Worm (Caenorhabditis elegans) whole organism, mixed stage, embryonic: ENCODE measurements around the gene F44G4.3.

Experiments
- M03D4.4 ChIP-seq: sonication (generic microtip); optimal IDR thresholded peaks from 2 replicates; lab custom pipeline; 2017; ENCODE audit warnings: mild to moderate bottlenecking, missing genetic modification characterization, missing compliant biosample characterization
- bed-3 ChIP-seq: fragments of 200-800 bp; sonication (Bioruptor generic); optimal IDR thresholded peaks from 3 replicates; lab custom pipeline; 2018; ENCODE audit warnings: mild to moderate bottlenecking, missing genetic modification characterization, moderate library complexity, missing compliant biosample characterization
- ceh-39 ChIP-seq: fragments of 150-350 bp; optimal IDR thresholded peaks from 2 replicates; lab custom pipeline; 2014; ENCODE audit warnings: missing biosample characterization, missing genetic modification characterization
- ceh-43 ChIP-seq: fragments of 200-800 bp; sonication (Bioruptor generic); optimal IDR thresholded peaks from 2 replicates; lab custom pipeline; 2018; ENCODE audit warnings: mild to moderate bottlenecking, missing genetic modification characterization, moderate library complexity, missing compliant biosample characterization
- ceh-83 ChIP-seq: fragments of 200-800 bp; sonication (Bioruptor generic); optimal IDR thresholded peaks from 2 replicates; lab custom pipeline; 2018; ENCODE audit warnings: mild to moderate bottlenecking, missing genetic modification characterization, missing compliant biosample characterization
- ces-1 ChIP-seq: fragments of 150-350 bp; optimal IDR thresholded peaks from 2 replicates; lab custom pipeline; 2014; ENCODE audit warnings: missing biosample characterization, missing genetic modification reagents, missing genetic modification characterization
- cnd-1 ChIP-seq: fragments of 200-800 bp; sonication (Bioruptor generic); optimal IDR thresholded peaks from 2 replicates; lab custom pipeline; 2018; ENCODE audit warnings: mild to moderate bottlenecking, missing genetic modification characterization, missing compliant biosample characterization
- drap-1 ChIP-seq: fragments of 200-800 bp; sonication (Bioruptor generic); optimal IDR thresholded peaks from 3 replicates; lab custom pipeline; 2018; ENCODE audit warnings: mild to moderate bottlenecking, missing genetic modification characterization, missing compliant biosample characterization
- elt-1 ChIP-seq: sonication (generic microtip); optimal IDR thresholded peaks from 2 replicates; lab custom pipeline; 2017; ENCODE audit warnings: missing genetic modification characterization, mild to moderate bottlenecking, missing compliant biosample characterization, antibody characterized with exemption, moderate library complexity, borderline replicate concordance; ENCODE audit not compliant: insufficient read depth
- elt-3 ChIP-seq: fragments of 150-350 bp; optimal IDR thresholded peaks from 2 replicates; lab custom pipeline; 2014; ENCODE audit warnings: missing biosample characterization, missing genetic modification characterization
- ham-2 ChIP-seq: fragments of 200-800 bp; sonication (Bioruptor generic); optimal IDR thresholded peaks from 2 replicates; lab custom pipeline; 2018; ENCODE audit warnings: mild to moderate bottlenecking, missing genetic modification characterization, missing compliant biosample characterization
- hlh-1 ChIP-seq: fragments of 150-350 bp; optimal IDR thresholded peaks from 2 replicates; lab custom pipeline; 2014; ENCODE audit warnings: missing biosample characterization, missing genetic modification reagents, missing genetic modification characterization
- lin-13 ChIP-seq: fragments of 150-350 bp; optimal IDR thresholded peaks from 2 replicates; lab custom pipeline; 2014; ENCODE audit warnings: missing biosample characterization, missing genetic modification characterization
- lin-32 ChIP-seq: fragments of 200-800 bp; sonication (Bioruptor generic); optimal IDR thresholded peaks from 2 replicates; lab custom pipeline; 2018; ENCODE audit warnings: mild to moderate bottlenecking, missing genetic modification characterization, missing compliant biosample characterization
- lsy-2 ChIP-seq: fragments of 150-350 bp; optimal IDR thresholded peaks from 2 replicates; lab custom pipeline; 2014; ENCODE audit warnings: missing biosample characterization, missing genetic modification characterization
- mab-5 ChIP-seq: fragments of 150-350 bp; optimal IDR thresholded peaks from 2 replicates; lab custom pipeline; 2014; ENCODE audit warnings: missing biosample characterization, missing genetic modification characterization
- mep-1 ChIP-seq: fragments of 150-350 bp; optimal IDR thresholded peaks from 2 replicates; lab custom pipeline; 2017; ENCODE audit warnings: missing biosample characterization, missing genetic modification reagents, missing genetic modification characterization, inconsistent platforms
- mls-2 ChIP-seq: sonication (generic microtip); optimal IDR thresholded peaks from 2 replicates; lab custom pipeline; 2016; ENCODE audit warnings: mild to moderate bottlenecking, missing genetic modification characterization, moderate library complexity, missing compliant biosample characterization
- nhr-12 ChIP-seq: fragments of 150-350 bp; optimal IDR thresholded peaks from 2 replicates; lab custom pipeline; 2014; ENCODE audit warnings: missing biosample characterization, missing genetic modification characterization
- nhr-2 ChIP-seq: fragments of 150-350 bp; optimal IDR thresholded peaks from 2 replicates; lab custom pipeline; 2014; ENCODE audit warnings: missing biosample characterization, missing genetic modification characterization
- nhr-237 ChIP-seq: fragments of 150-350 bp; optimal IDR thresholded peaks from 2 replicates; lab custom pipeline; 2014; ENCODE audit warnings: missing biosample characterization, missing genetic modification characterization
- nhr-28 ChIP-seq: fragments of 150-350 bp; optimal IDR thresholded peaks from 2 replicates; lab custom pipeline; 2014; ENCODE audit warnings: missing biosample characterization, missing genetic modification characterization
- nhr-76 ChIP-seq: sonication (generic microtip); optimal IDR thresholded peaks from 2 replicates; lab custom pipeline; 2017; ENCODE audit warnings: missing biosample characterization, missing genetic modification characterization
- sem-2 ChIP-seq: fragments of 200-800 bp; sonication (Bioruptor generic); optimal IDR thresholded peaks from 2 replicates; lab custom pipeline; 2018; ENCODE audit warnings: mild to moderate bottlenecking, missing genetic modification characterization, missing compliant biosample characterization
- snpc-4 ChIP-seq: fragments of 150-350 bp; optimal IDR thresholded peaks from 2 replicates; lab custom pipeline; 2014; ENCODE audit warnings: missing biosample characterization, missing genetic modification characterization
- sptf-1 ChIP-seq: sonication (generic microtip); optimal IDR thresholded peaks from 2 replicates; lab custom pipeline; 2017; ENCODE audit warnings: mild to moderate bottlenecking, missing genetic modification characterization, moderate library complexity, missing compliant biosample characterization
- tbx-8 ChIP-seq: fragments of 200-800 bp; sonication (Bioruptor generic); optimal IDR thresholded peaks from 2 replicates; lab custom pipeline; 2018; ENCODE audit warnings: mild to moderate bottlenecking, missing genetic modification characterization, moderate library complexity, missing compliant biosample characterization
- unc-120 ChIP-seq: sonication (generic microtip); optimal IDR thresholded peaks from 2 replicates; lab custom pipeline; 2017; ENCODE audit warnings: missing genetic modification characterization, missing compliant biosample characterization; ENCODE audit not compliant: poor library complexity, severe bottlenecking
- unc-39 ChIP-seq: fragments of 150-350 bp; optimal IDR thresholded peaks from 2 replicates; lab custom pipeline; 2014; ENCODE audit warnings: missing biosample characterization, missing genetic modification characterization
- unc-62 ChIP-seq: fragments of 150-350 bp; optimal IDR thresholded peaks from 2 replicates; lab custom pipeline; 2014; ENCODE audit warnings: missing biosample characterization, missing genetic modification reagents, missing genetic modification characterization
- zip-8 ChIP-seq: fragments of 150-350 bp; optimal IDR thresholded peaks from 2 replicates; lab custom pipeline; 2014; ENCODE audit warnings: missing biosample characterization, missing genetic modification characterization

F44G4.3 gene

DNA sequence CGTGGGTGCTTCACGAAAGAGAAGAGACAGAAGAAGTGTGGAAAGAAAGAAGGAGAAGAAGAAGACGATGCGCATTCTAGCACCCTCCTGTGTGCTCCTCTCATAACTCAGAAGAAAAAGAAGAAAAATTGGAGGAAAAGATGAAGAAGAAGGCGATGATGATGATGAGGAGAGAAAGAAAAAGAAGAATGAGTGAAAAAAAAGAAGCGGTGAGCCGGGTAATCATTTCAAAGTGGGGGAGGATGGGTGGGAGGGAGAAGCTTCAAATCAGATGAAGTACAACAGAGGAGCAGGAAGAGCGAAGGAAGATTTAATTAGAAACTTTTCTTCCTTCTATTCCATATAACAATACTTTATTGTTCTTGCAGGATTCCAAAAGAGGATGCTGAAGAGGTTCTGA is 13.2 kb upstream of the F44G4.3 start:
- peak; percentile 7 for TF ChIP-seq mls-2
- peak; percentile 70 for TF ChIP-seq ces-1
- TF ChIP-seq bed-3, result no peak

DNA sequence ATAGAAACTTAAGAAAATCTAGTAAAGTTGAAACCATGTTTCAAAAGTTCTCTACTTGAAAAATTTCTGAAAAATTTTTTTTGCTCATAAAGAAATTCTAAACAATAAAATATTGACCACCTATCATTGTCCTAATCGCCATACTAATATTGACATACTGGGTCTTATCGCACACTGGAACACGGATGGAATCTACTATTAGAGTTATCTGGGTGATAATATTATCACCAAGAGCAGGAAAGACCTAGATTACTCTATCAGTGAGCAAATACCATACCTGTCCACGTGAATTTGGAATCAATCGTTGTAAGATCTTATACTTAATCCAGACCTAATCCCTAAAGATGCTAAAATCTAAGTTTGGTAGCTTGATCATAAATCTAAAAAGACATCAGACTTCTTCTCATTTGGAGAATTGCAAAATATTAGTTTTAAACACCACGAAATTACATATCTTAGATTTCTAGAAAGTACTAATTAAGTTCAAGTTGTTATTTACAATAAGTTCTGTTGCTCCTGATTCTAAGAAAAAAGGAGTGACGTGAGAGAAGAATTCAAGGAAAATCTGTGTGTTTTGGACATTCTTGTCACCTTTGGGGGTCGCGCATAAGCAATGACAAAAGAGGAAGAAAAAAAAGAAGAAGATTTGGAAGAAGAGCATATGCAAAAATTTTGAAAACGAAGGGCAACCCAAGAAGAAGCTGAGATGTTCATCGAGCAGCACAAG is 12.7 kb upstream of the F44G4.3 start:
- no peak for TF ChIP-seq cnd-1
- TF ChIP-seq ceh-43, result no peak
- no peak for TF ChIP-seq snpc-4 (tag; lab: Kevin White, UChicago)
- TF ChIP-seq ces-1, result no peak
- TF ChIP-seq sptf-1, result no peak
- no peak for TF ChIP-seq nhr-28 (tag; lab: Kevin White, UChicago)
- no peak for TF ChIP-seq bed-3
- no peak for TF ChIP-seq ham-2
- no peak for TF ChIP-seq nhr-237

DNA sequence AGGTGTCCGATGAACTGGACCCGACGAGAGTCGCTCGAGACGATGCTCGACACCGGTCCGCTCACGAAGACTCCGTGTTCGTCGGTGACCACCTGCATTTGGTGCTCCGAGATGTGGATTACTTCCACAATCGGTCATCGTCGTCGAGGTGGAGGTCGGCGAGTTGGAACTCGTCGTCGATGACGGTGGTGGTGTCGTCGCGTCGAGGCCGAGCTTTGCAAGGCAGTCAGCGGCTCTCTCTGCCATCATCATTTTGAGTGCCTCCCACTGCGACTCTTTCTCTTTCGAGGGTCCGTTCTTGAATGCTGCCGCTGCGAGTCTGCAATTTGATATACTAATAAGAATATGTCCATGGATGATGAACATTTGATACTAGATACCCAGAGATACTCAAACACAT is 10.3 kb upstream of the F44G4.3 start:
- no peak for TF ChIP-seq zip-8
- TF ChIP-seq sem-2 (GFP tag; lab: Kevin White, UChicago), result no peak
- no peak for TF ChIP-seq lin-32 (GFP tag; lab: Kevin White, UChicago)
- TF ChIP-seq mab-5 (tag; lab: Kevin White, UChicago), result no peak
- TF ChIP-seq unc-39 (tag; lab: Kevin White, UChicago), result no peak
- TF ChIP-seq ceh-39 (tag; lab: Kevin White, UChicago), result no peak
- TF ChIP-seq elt-1 (tag; lab: Kevin White, UChicago), result no peak
- no peak for TF ChIP-seq ham-2
- TF ChIP-seq nhr-28 (tag; lab: Kevin White, UChicago), result no peak
- no peak for TF ChIP-seq cnd-1
- TF ChIP-seq drap-1, result no peak
- TF ChIP-seq elt-3 (tag; lab: Kevin White, UChicago), result no peak
- no peak for TF ChIP-seq ceh-83 (GFP tag; lab: Kevin White, UChicago)
- no peak for TF ChIP-seq nhr-12 (tag; lab: Kevin White, UChicago)
- TF ChIP-seq, all 35 proteins: peak for 0

DNA sequence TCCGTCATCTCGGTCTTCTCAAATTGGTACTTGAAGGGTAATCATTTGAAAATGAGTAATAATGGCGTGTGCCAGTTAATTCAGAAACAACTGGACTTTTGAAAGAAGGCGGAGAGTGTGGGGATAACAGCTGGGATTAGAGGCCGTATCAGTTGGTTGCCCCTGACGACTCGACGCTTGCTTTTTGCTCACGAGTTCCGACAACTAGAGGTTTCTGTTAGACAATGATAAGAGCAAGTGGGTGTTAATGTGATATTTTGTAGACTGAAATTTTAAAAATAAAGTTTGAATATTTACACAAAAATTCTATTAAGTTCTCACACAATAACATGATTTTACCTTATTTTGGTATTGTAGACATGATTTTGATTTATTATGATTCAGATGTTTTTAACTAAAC is 7.6 kb upstream of the F44G4.3 start, which contains the start of gene F44G4.7:
TSS of gene F44G4.7 (minus strand) at position 101 of the 400 bp plus-strand sequence.
- TF ChIP-seq ces-1 (no peak), mep-1 (tag; lab: Kevin White, UChicago) (no peak), tbx-8 (GFP tag; lab: Kevin White, UChicago) (no peak), lin-32 (GFP tag; lab: Kevin White, UChicago) (no peak), hlh-1 (tag; lab: Kevin White, UChicago) (no peak), nhr-12 (tag; lab: Kevin White, UChicago) (no peak), elt-1 (tag; lab: Kevin White, UChicago) (no peak), nhr-237 (no peak), snpc-4 (tag; lab: Kevin White, UChicago) (no peak), unc-62 (GFP tag; lab: Kevin White, UChicago) (no peak), elt-3 (tag; lab: Kevin White, UChicago) (no peak), sptf-1 (no peak), nhr-28 (tag; lab: Kevin White, UChicago) (no peak), nhr-76 (tag; lab: Kevin White, UChicago) (no peak), lsy-2 (tag; lab: Kevin White, UChicago) (no peak), ceh-39 (tag; lab: Kevin White, UChicago) (no peak)

DNA sequence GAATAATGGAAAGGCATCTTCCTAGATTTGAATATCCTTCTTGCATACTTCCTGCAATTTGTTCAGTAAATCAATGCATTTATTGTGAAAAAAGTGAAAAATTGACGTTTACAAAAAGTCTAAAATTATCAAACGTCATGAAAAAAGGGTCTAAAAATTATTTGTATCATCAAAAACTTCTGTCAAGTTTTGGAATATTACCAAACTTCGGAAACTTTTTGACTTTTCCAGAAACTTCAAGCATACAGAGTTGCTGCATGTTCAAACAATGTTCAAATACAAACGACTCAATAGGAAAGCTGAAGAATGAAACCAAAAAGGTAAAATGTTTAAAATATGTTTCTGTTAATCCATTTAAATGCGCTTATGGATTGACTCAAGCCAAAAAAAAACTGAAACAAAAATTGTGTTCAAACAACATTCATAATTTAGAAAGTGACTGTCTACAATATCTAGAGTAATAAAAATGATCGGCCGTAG is 4.3 kb upstream of the F44G4.3 start, which contains the start of gene F44G4.6:
TSS of gene F44G4.6 (minus strand) at position 51 of the 480 bp plus-strand sequence.
- TF ChIP-seq lsy-2 (tag; lab: Kevin White, UChicago) (no peak), nhr-12 (tag; lab: Kevin White, UChicago) (no peak), lin-32 (GFP tag; lab: Kevin White, UChicago) (no peak), elt-1 (tag; lab: Kevin White, UChicago) (no peak), unc-62 (GFP tag; lab: Kevin White, UChicago) (no peak), M03D4.4 (tag; lab: Kevin White, UChicago) (no peak), unc-39 (tag; lab: Kevin White, UChicago) (no peak), zip-8 (no peak), nhr-76 (tag; lab: Kevin White, UChicago) (no peak), nhr-2 (tag; lab: Kevin White, UChicago) (no peak), unc-120 (tag; lab: Kevin White, UChicago) (no peak), lin-13 (tag; lab: Kevin White, UChicago) (no peak), mab-5 (tag; lab: Kevin White, UChicago) (no peak), ceh-83 (GFP tag; lab: Kevin White, UChicago) (no peak)
